Fruit fly (Drosophila melanogaster) whole organism, embryonic: Measurements from ENCODE around the gene Upf1.
A peak's percentile ranks its signal among the peaks of the same experiment; 100 is the strongest.

Experiments
- Atf6 ChIP-seq: fragments of 200-800 bp; sonication (Bioruptor generic); IDR thresholded peaks from 2 replicates; pipeline ENCODE4 v1.3.6; 2022; ENCODE audit warnings: missing biosample characterization, missing genetic modification characterization
- Bdp1 ChIP-seq: fragments of 200-800 bp; sonication (Bioruptor generic); optimal IDR thresholded peaks from 3 replicates; lab custom pipeline; 2016; ENCODE audit warnings: missing biosample characterization, missing genetic modification characterization
- CG10147 ChIP-seq: fragments of 200-800 bp; sonication (Bioruptor generic); optimal IDR thresholded peaks from 2 replicates; lab custom pipeline; 2019; ENCODE audit warnings: missing biosample characterization, mild to moderate bottlenecking, missing genetic modification characterization, moderate library complexity
- CG11456 ChIP-seq: fragments of 200-800 bp; sonication (Bioruptor generic); IDR thresholded peaks from 3 replicates; pipeline ENCODE4 v1.3.6; 2022; ENCODE audit warnings: missing biosample characterization, missing genetic modification characterization
- CG12071 ChIP-seq: fragments of 200-800 bp; sonication (Bioruptor generic); optimal IDR thresholded peaks from 3 replicates; lab custom pipeline; 2018; ENCODE audit warnings: missing biosample characterization, mild to moderate bottlenecking, missing genetic modification characterization
- CG12104 ChIP-seq: fragments of 200-800 bp; sonication (Bioruptor generic); optimal IDR thresholded peaks from 3 replicates; lab custom pipeline; 2016; ENCODE audit warnings: missing biosample characterization, missing genetic modification characterization
- CG1233 ChIP-seq: fragments of 200-800 bp; sonication (Bioruptor generic); optimal IDR thresholded peaks from 4 replicates; lab custom pipeline; 2018; ENCODE audit warnings: missing biosample characterization, mild to moderate bottlenecking, missing genetic modification characterization
- CG12744 ChIP-seq: fragments of 200-800 bp; sonication (Bioruptor generic); optimal IDR thresholded peaks from 2 replicates; lab custom pipeline; 2016; ENCODE audit warnings: missing biosample characterization, missing genetic modification characterization
- CG16863 ChIP-seq: fragments of 200-800 bp; sonication (Bioruptor generic); optimal IDR thresholded peaks from 3 replicates; lab custom pipeline; 2016; ENCODE audit warnings: missing biosample characterization, missing genetic modification characterization
- CG31388 ChIP-seq: fragments of 200-800 bp; sonication (Bioruptor generic); optimal IDR thresholded peaks from 2 replicates; lab custom pipeline; 2016; ENCODE audit warnings: missing biosample characterization, missing genetic modification characterization
- CG33557 ChIP-seq: fragments of 200-800 bp; sonication (Bioruptor generic); optimal IDR thresholded peaks from 2 replicates; lab custom pipeline; 2019; ENCODE audit warnings: missing biosample characterization, mild to moderate bottlenecking, missing genetic modification characterization, moderate library complexity
- CG4360 ChIP-seq: fragments of 200-800 bp; sonication (Bioruptor generic); IDR thresholded peaks from 2 replicates; pipeline ENCODE4 v1.3.6; 2022; ENCODE audit warnings: missing biosample characterization, missing genetic modification characterization
- CG6654 ChIP-seq: fragments of 200-800 bp; sonication (Bioruptor generic); optimal IDR thresholded peaks from 2 replicates; lab custom pipeline; 2017; ENCODE audit warnings: missing biosample characterization, mild to moderate bottlenecking, missing genetic modification characterization
- CG7839 ChIP-seq: fragments of 200-800 bp; sonication (Bioruptor generic); optimal IDR thresholded peaks from 3 replicates; lab custom pipeline; 2018; ENCODE audit warnings: missing biosample characterization, mild to moderate bottlenecking, missing genetic modification characterization, moderate library complexity
- CG8281 ChIP-seq: fragments of 200-800 bp; sonication (Bioruptor generic); optimal IDR thresholded peaks from 2 replicates; lab custom pipeline; 2018; ENCODE audit warnings: missing biosample characterization, mild to moderate bottlenecking, missing genetic modification characterization, moderate library complexity
- CG8478 ChIP-seq: fragments of >200 bp; optimal IDR thresholded peaks from 2 replicates; lab custom pipeline; 2018
- CG8924 ChIP-seq: fragments of 200-800 bp; optimal IDR thresholded peaks from 3 replicates; lab custom pipeline; 2019; ENCODE audit warnings: missing biosample characterization, mild to moderate bottlenecking, missing genetic modification characterization, moderate library complexity
- CTCF ChIP-seq: fragments of 200-800 bp; sonication (Bioruptor generic); optimal IDR thresholded peaks from 2 replicates; lab custom pipeline; 2017; ENCODE audit warnings: missing biosample characterization, mild to moderate bottlenecking, missing genetic modification characterization, moderate library complexity
- D ChIP-seq, 2 experiments: fragments of 200-800 bp in 1 of 2; fragments of >200 bp in 1 of 2; sonication (Bioruptor generic) in 1 of 2; optimal IDR thresholded peaks; 2 replicates in 1 of 2; 3 replicates in 1 of 2; lab custom pipeline; 2017; ENCODE audit warnings: mild to moderate bottlenecking in 1 of 2, missing biosample characterization in 1 of 2, missing genetic modification characterization in 1 of 2, missing genetic modification reagents in 1 of 2
- Drgx ChIP-seq: fragments of 200-800 bp; sonication (Bioruptor generic); IDR thresholded peaks from 2 replicates; pipeline ENCODE4 v1.3.6; 2022; ENCODE audit warnings: missing biosample characterization, missing genetic modification characterization
- Hmx ChIP-seq: fragments of 200-800 bp; sonication (Bioruptor generic); optimal IDR thresholded peaks from 2 replicates; lab custom pipeline; 2016; ENCODE audit warnings: missing biosample characterization, missing genetic modification characterization
- Hr78 ChIP-seq, 2 experiments: fragments of 200-800 bp in 1 of 2; fragments of >200 bp in 1 of 2; sonication (Bioruptor generic) in 1 of 2; optimal IDR thresholded peaks; 2 replicates each; lab custom pipeline; 2017 to 2019; ENCODE audit warnings: missing biosample characterization in 2 of 2, missing genetic modification characterization in 2 of 2, mild to moderate bottlenecking in 1 of 2, moderate library complexity in 1 of 2
- Kr ChIP-seq: fragments of 200-800 bp; sonication (Bioruptor generic); optimal IDR thresholded peaks from 2 replicates; lab custom pipeline; 2017; ENCODE audit warnings: missing biosample characterization, mild to moderate bottlenecking, missing genetic modification characterization
- Lpt ChIP-seq: fragments of >200 bp; optimal IDR thresholded peaks from 2 replicates; lab custom pipeline; 2018; ENCODE audit warnings: missing biosample characterization, missing genetic modification characterization
- Max ChIP-seq: fragments of 200-800 bp; sonication (Bioruptor generic); optimal IDR thresholded peaks from 2 replicates; lab custom pipeline; 2016; ENCODE audit warnings: missing biosample characterization, mild to moderate bottlenecking, missing genetic modification characterization
- Med ChIP-seq: fragments of 200-800 bp; sonication (Bioruptor generic); peaks from one replicate; lab custom pipeline; 2016; ENCODE audit warnings: missing biosample characterization, missing genetic modification characterization, mild to moderate bottlenecking, inconsistent platforms, moderate library complexity
- Nf-YB ChIP-seq: fragments of 200-800 bp; sonication (Bioruptor generic); optimal IDR thresholded peaks from 3 replicates; lab custom pipeline; 2019; ENCODE audit warnings: missing biosample characterization, mild to moderate bottlenecking, missing genetic modification characterization, moderate library complexity
- NfI ChIP-seq: fragments of 200-800 bp; sonication (Bioruptor generic); optimal IDR thresholded peaks from 3 replicates; lab custom pipeline; 2018; ENCODE audit warnings: missing biosample characterization, mild to moderate bottlenecking, missing genetic modification characterization, moderate library complexity
- PHDP ChIP-seq: fragments of 200-800 bp; sonication (Bioruptor generic); optimal IDR thresholded peaks from 3 replicates; lab custom pipeline; 2018; ENCODE audit warnings: missing biosample characterization, mild to moderate bottlenecking, missing genetic modification characterization, moderate library complexity
- Ptx1 ChIP-seq: fragments of 200-800 bp; sonication (Bioruptor generic); IDR thresholded peaks from 2 replicates; pipeline ENCODE4 v1.3.6; 2022; ENCODE audit warnings: missing biosample characterization, missing genetic modification characterization
- aop ChIP-seq: fragments of 200-800 bp; sonication (Bioruptor generic); IDR thresholded peaks from 2 replicates; pipeline ENCODE4 v1.3.6; 2022; ENCODE audit warnings: missing biosample characterization, missing genetic modification characterization
- bowl ChIP-seq: fragments of 200-800 bp; sonication (Bioruptor generic); IDR thresholded peaks from 2 replicates; pipeline ENCODE4 v1.3.6; 2022; ENCODE audit warnings: missing biosample characterization, missing genetic modification characterization
- chif ChIP-seq, 2 experiments: fragments of 200-800 bp; sonication (Bioruptor generic); optimal IDR thresholded peaks; 3 replicates each; lab custom pipeline; 2016; ENCODE audit warnings: missing biosample characterization in 2 of 2, missing genetic modification characterization in 2 of 2
- exex ChIP-seq: fragments of 200-800 bp; sonication (Bioruptor generic); optimal IDR thresholded peaks from 4 replicates; lab custom pipeline; 2018; ENCODE audit warnings: missing biosample characterization, mild to moderate bottlenecking, missing genetic modification characterization, moderate library complexity
- fd102C ChIP-seq: fragments of 200-800 bp; sonication (Bioruptor generic); optimal IDR thresholded peaks from 2 replicates; lab custom pipeline; 2018; ENCODE audit warnings: missing biosample characterization, mild to moderate bottlenecking, missing genetic modification characterization, moderate library complexity
- gcm ChIP-seq: fragments of 200-800 bp; sonication (Bioruptor generic); optimal IDR thresholded peaks from 2 replicates; lab custom pipeline; 2019; ENCODE audit warnings: missing biosample characterization, mild to moderate bottlenecking, missing genetic modification characterization, moderate library complexity
- kah ChIP-seq: fragments of 200-800 bp; sonication (Bioruptor generic); optimal IDR thresholded peaks from 2 replicates; lab custom pipeline; 2018; ENCODE audit warnings: missing biosample characterization, mild to moderate bottlenecking, missing genetic modification characterization
- ken ChIP-seq: fragments of 200-800 bp; sonication (Bioruptor generic); IDR thresholded peaks from 3 replicates; pipeline ENCODE4 v1.3.6; 2022; ENCODE audit warnings: missing biosample characterization, missing genetic modification characterization
- lmd ChIP-seq: fragments of 200-800 bp; sonication (Bioruptor generic); IDR thresholded peaks from 2 replicates; pipeline ENCODE4 v1.3.6; 2022; ENCODE audit warnings: missing biosample characterization, missing genetic modification characterization
- lov ChIP-seq, 2 experiments: fragments of 200-800 bp in 1 of 2; fragments of >200 bp in 1 of 2; sonication (Bioruptor generic) in 1 of 2; IDR thresholded peaks in 1 of 2; optimal IDR thresholded peaks in 1 of 2; 2 replicates in 1 of 2; 3 replicates in 1 of 2; pipeline versions ENCODE4 v1.3.6 to Lab custom; 2017 to 2022; ENCODE audit warnings: missing biosample characterization in 1 of 2, missing genetic modification characterization in 1 of 2
- onecut ChIP-seq: fragments of 200-800 bp; sonication (Bioruptor generic); IDR thresholded peaks from 2 replicates; pipeline ENCODE4 v1.3.6; 2022; ENCODE audit warnings: missing biosample characterization, missing genetic modification characterization
- ranshi ChIP-seq: fragments of 200-800 bp; sonication (Bioruptor generic); IDR thresholded peaks from 2 replicates; pipeline ENCODE4 v1.3.6; 2022; ENCODE audit warnings: missing biosample characterization, missing genetic modification characterization
- row ChIP-seq: fragments of 200-800 bp; sonication (Bioruptor generic); IDR thresholded peaks from 3 replicates; pipeline ENCODE4 v1.3.6; 2022; ENCODE audit warnings: missing biosample characterization, missing genetic modification characterization
- tap ChIP-seq: fragments of 200-800 bp; optimal IDR thresholded peaks from 3 replicates; lab custom pipeline; 2019; ENCODE audit warnings: missing biosample characterization, mild to moderate bottlenecking, missing genetic modification characterization, moderate library complexity
- tna ChIP-seq: fragments of 200-800 bp; sonication (Bioruptor generic); IDR thresholded peaks from 2 replicates; pipeline ENCODE4 v1.3.6; 2022; ENCODE audit warnings: missing biosample characterization, missing genetic modification characterization; ENCODE audit not compliant: partially characterized antibody
- usp ChIP-seq: fragments of >200 bp; optimal IDR thresholded peaks from 2 replicates; lab custom pipeline; 2017; ENCODE audit warnings: missing biosample characterization, missing genetic modification characterization
- vfl ChIP-seq: fragments of 200-800 bp; sonication (Bioruptor generic); optimal IDR thresholded peaks from 2 replicates; lab custom pipeline; 2016; ENCODE audit warnings: missing biosample characterization, missing genetic modification characterization
- wdn ChIP-seq: fragments of 200-800 bp; sonication (Bioruptor generic); IDR thresholded peaks from 2 replicates; pipeline ENCODE4 v1.3.6; 2022; ENCODE audit warnings: missing biosample characterization, missing genetic modification characterization

Gene Upf1

dm6 chrX:11857522-11858438, 47.4 kb downstream of the Upf1 start (continued):
- TF ChIP-seq chif (GFP tag; optimal IDR thresholded peaks at IDR 0.05; lab: Kevin White, UChicago) = peak; percentile 39 to 57
- peak; percentile 32 for TF ChIP-seq Bdp1 (GFP tag; lab: Kevin White, UChicago)
- TF ChIP-seq Hr78 (GFP tag; optimal IDR thresholded peaks at IDR 0.05; lab: Kevin White, UChicago) = peak in 1 of 2 experiments; percentile 72
- peak; percentile 5 for TF ChIP-seq vfl
- peak; percentile 59 for TF ChIP-seq PHDP (tag; lab: Kevin White, UChicago)
- peak; percentile 27 for TF ChIP-seq CG31388 (GFP tag; lab: Kevin White, UChicago)
- peak; percentile 54 for TF ChIP-seq CG12071 (GFP tag; lab: Kevin White, UChicago)
- TF ChIP-seq CG16863 (GFP tag; lab: Kevin White, UChicago) = peak; percentile 35
- TF ChIP-seq Kr (GFP tag; lab: Kevin White, UChicago) = no peak
- TF ChIP-seq Drgx (GFP tag; lab: Robert Waterston, UW) = peak; percentile 96
- peak; percentile 12 for TF ChIP-seq CG6654 (GFP tag; lab: Kevin White, UChicago)
- TF ChIP-seq CTCF (GFP tag; lab: Kevin White, UChicago) = peak; percentile 55
- TF ChIP-seq tna (GFP tag; lab: Robert Waterston, UW) = no peak
- TF ChIP-seq lov (optimal IDR thresholded peaks at IDR 0.05; lab: Kevin White, UChicago) = no peak
- TF ChIP-seq lov (GFP tag; IDR thresholded peaks at IDR 0.05; lab: Robert Waterston, UW) = peak; percentile 62; the same call in 1 of the 3 replicates
- peak; percentile 83 for TF ChIP-seq CG11456 (GFP tag; lab: Robert Waterston, UW)
- TF ChIP-seq Nf-YB (GFP tag; lab: Kevin White, UChicago) = peak; percentile 34
- TF ChIP-seq CG1233 (GFP tag; lab: Kevin White, UChicago) = peak; percentile 89
- TF ChIP-seq CG10147 (GFP tag; lab: Kevin White, UChicago) = peak; percentile 19
- peak; percentile 60 for TF ChIP-seq NfI
- peak; percentile 41 for TF ChIP-seq Max (GFP tag; lab: Kevin White, UChicago)
- TF ChIP-seq bowl (GFP tag; lab: Robert Waterston, UW) = peak; percentile 36; the same call in 1 of the 2 replicates
- TF ChIP-seq Hmx (GFP tag; lab: Kevin White, UChicago) = peak; percentile 56
- TF ChIP-seq kah (GFP tag; lab: Kevin White, UChicago) = peak; percentile 49
- TF ChIP-seq CG4360 (GFP tag; lab: Robert Waterston, UW) = peak; percentile 45
- TF ChIP-seq ken (GFP tag; lab: Robert Waterston, UW) = peak; percentile 68; the same call in 1 of the 3 replicates
- TF ChIP-seq gcm = peak; percentile 67
- TF ChIP-seq CG8478 (lab: Kevin White, UChicago) = no peak
- TF ChIP-seq lmd (GFP tag; lab: Robert Waterston, UW) = peak; percentile 74
- no peak for TF ChIP-seq usp
- TF ChIP-seq row (GFP tag; lab: Robert Waterston, UW) = peak; percentile 79
- TF ChIP-seq CG8924 = peak; percentile 74
- TF ChIP-seq onecut (GFP tag; lab: Robert Waterston, UW) = peak; percentile 85
- TF ChIP-seq Ptx1 = peak; percentile 89
- TF ChIP-seq exex = no peak
- TF ChIP-seq D (optimal IDR thresholded peaks at IDR 0.05; lab: Kevin White, UChicago) = no peak
- peak; percentile 73 for TF ChIP-seq D (GFP tag; optimal IDR thresholded peaks at IDR 0.05; lab: Kevin White, UChicago)
- peak; percentile 69 for TF ChIP-seq tap (tag; lab: Kevin White, UChicago)
- TF ChIP-seq CG7839 (tag; lab: Kevin White, UChicago) = peak; percentile 91
- peak; percentile 74 for TF ChIP-seq CG8281 (tag; lab: Kevin White, UChicago)
- TF ChIP-seq CG33557 = peak; percentile 53
- TF ChIP-seq Lpt = no peak
- no peak for TF ChIP-seq wdn
- no peak for TF ChIP-seq CG12744 (GFP tag; lab: Kevin White, UChicago)
- TF ChIP-seq CG12104 = peak; percentile 18
- peak; percentile 20; the same call in 1 of the 2 replicates for TF ChIP-seq Atf6 (GFP tag; lab: Robert Waterston, UW)
- TF ChIP-seq aop (GFP tag; lab: Robert Waterston, UW) = 0 out of 2 replicates have a peak, but pooled peaks have one; percentile 44
- TF ChIP-seq fd102C = no peak
- TF ChIP-seq ranshi = peak; percentile 75
- peak; percentile 97 for TF ChIP-seq Med (GFP tag; lab: Kevin White, UChicago)
